Worm (Caenorhabditis elegans): ENCODE results near the gene his-62.

The his-62 gene

ce11 chrIV:7491464-7491863, 5.1 kb downstream of the his-62 start, which contains the start of gene F55G1.1:
Gene F55G1.1, plus strand, starts transcription at chrIV:7491764.
- TF ChIP-seq unc-30 (tag; optimal IDR thresholded peaks at IDR 0.05) (no peak), lin-39 (tag; optimal IDR thresholded peaks at IDR 0.05) (no peak), irx-1 (tag; optimal IDR thresholded peaks at IDR 0.05) (no peak), fkh-4 (tag; optimal IDR thresholded peaks at IDR 0.05; ENCODE audit: borderline replicate concordance) (no peak), isw-1 (GFP tag; IDR thresholded peaks at IDR 0.05) (no peak), nhr-71 (tag; optimal IDR thresholded peaks at IDR 0.05) (no peak), pag-3 (tag; optimal IDR thresholded peaks at IDR 0.05; ENCODE audit: borderline replicate concordance, insufficient read depth) (no peak), aly-2 (tag; optimal IDR thresholded peaks at IDR 0.05) (no peak), elt-2 (tag; optimal IDR thresholded peaks at IDR 0.05) (no peak), nhr-12 (tag; optimal IDR thresholded peaks at IDR 0.05) (no peak), ztf-4 (tag; optimal IDR thresholded peaks at IDR 0.05) (no peak), tbx-2 (tag; optimal IDR thresholded peaks at IDR 0.05) (no peak), grh-1 (GFP tag; IDR thresholded peaks at IDR 0.05) (no peak), pax-3 (tag; optimal IDR thresholded peaks at IDR 0.05) (no peak), dpl-1 (GFP tag; optimal IDR thresholded peaks at IDR 0.05) (no peak), tlp-1 (tag; optimal IDR thresholded peaks at IDR 0.05) (no peak)

ce11 chrIV:7497205-7497604, 10.9 kb downstream of the his-62 start:
- peak; percentile 4 for TF ChIP-seq nhr-20 (tag; optimal IDR thresholded peaks at IDR 0.05)
- TF ChIP-seq elt-2 (tag; optimal IDR thresholded peaks at IDR 0.05): peak; percentile 28
- TF ChIP-seq ztf-11 (tag; optimal IDR thresholded peaks at IDR 0.05): no peak

ce11 chrIV:7497750-7498149, 11.4 kb downstream of the his-62 start, which contains the start of gene egas-4:
Gene egas-4, minus strand, starts transcription at chrIV:7497850.
- TF ChIP-seq unc-130 (tag; optimal IDR thresholded peaks at IDR 0.05) (no peak), ztf-11 (tag; optimal IDR thresholded peaks at IDR 0.05) (no peak), ceh-8 (GFP tag; optimal IDR thresholded peaks at IDR 0.05) (no peak), sox-4 (tag; optimal IDR thresholded peaks at IDR 0.05) (no peak), nhr-77 (tag; optimal IDR thresholded peaks at IDR 0.05) (no peak), isw-1 (GFP tag; IDR thresholded peaks at IDR 0.05) (no peak), efl-3 (GFP tag; optimal IDR thresholded peaks at IDR 0.05) (no peak), nhr-71 (tag; optimal IDR thresholded peaks at IDR 0.05) (no peak), xbp-1 (tag; optimal IDR thresholded peaks at IDR 0.05) (no peak), lin-13 (GFP tag; optimal IDR thresholded peaks at IDR 0.05) (no peak), unc-98 (GFP tag; IDR thresholded peaks at IDR 0.05) (no peak), jun-1 (tag; optimal IDR thresholded peaks at IDR 0.05) (no peak), snpc-4 (tag; optimal IDR thresholded peaks at IDR 0.05) (no peak)

ce11 chrIV:7499302-7499701, 13.0 kb downstream of the his-62 start:
- TF ChIP-seq snpc-4 (tag; optimal IDR thresholded peaks at IDR 0.05) (peak; percentile 84), efl-1 (optimal IDR thresholded peaks at IDR 0.05) (no peak), efl-1 (GFP tag; optimal IDR thresholded peaks at IDR 0.05 in 1 of 2) (peak in 1 of 2 experiments; percentile 61), alr-1 (tag; optimal IDR thresholded peaks at IDR 0.05; ENCODE audit: borderline replicate concordance) (no peak)

ce11 chrIV:7500924-7501323, 14.6 kb downstream of the his-62 start:
- TF ChIP-seq nhr-237 (tag; optimal IDR thresholded peaks at IDR 0.05) (no peak), skn-1 (tag; optimal IDR thresholded peaks at IDR 0.05) (no peak), tlp-1 (tag; optimal IDR thresholded peaks at IDR 0.05) (no peak), efl-1 (optimal IDR thresholded peaks at IDR 0.05) (no peak), efl-1 (GFP tag; optimal IDR thresholded peaks at IDR 0.05 in 1 of 2) (peak in 1 of 2 experiments; percentile 82), ama-1 (optimal IDR thresholded peaks at IDR 0.05) (no peak), nhr-77 (tag; optimal IDR thresholded peaks at IDR 0.05) (no peak), egl-13 (tag; optimal IDR thresholded peaks at IDR 0.05) (no peak)
